Worm (Caenorhabditis elegans) whole organism, L4 larva: Measurements from ENCODE around the gene F32D8.13.

Experiments used
- F37D6.2 ChIP-seq: sonication (generic microtip); optimal IDR thresholded peaks from 2 replicates; lab custom pipeline; 2016; ENCODE audit warnings: mild to moderate bottlenecking, missing genetic modification characterization, missing compliant biosample characterization
- Y5F2A.4 ChIP-seq: fragments of 200-800 bp; sonication (Bioruptor generic); optimal IDR thresholded peaks from 2 replicates; lab custom pipeline; 2018; ENCODE audit warnings: mild to moderate bottlenecking, missing genetic modification characterization, missing compliant biosample characterization
- aha-1 ChIP-seq: fragments of 150-350 bp; peaks from one replicate; lab custom pipeline; 2014; ENCODE audit warnings: missing biosample characterization, missing genetic modification characterization
- ama-1 ChIP-seq: fragments of 150-350 bp; optimal IDR thresholded peaks from 2 replicates; lab custom pipeline; 2014; ENCODE audit warnings: inconsistent platforms, mixed read lengths
- arid-1 ChIP-seq: fragments of 200-800 bp; sonication (Bioruptor generic); conservative IDR thresholded peaks from 2 replicates; pipeline ENCODE4 v1.3.6; 2022; ENCODE audit warnings: missing genetic modification reagents, missing genetic modification characterization, missing compliant biosample characterization
- ceh-20 ChIP-seq: fragments of 200-800 bp; sonication (Bioruptor generic); IDR thresholded peaks from 2 replicates; pipeline ENCODE4 v1.3.6; 2022; ENCODE audit warnings: missing genetic modification reagents, missing genetic modification characterization, missing compliant biosample characterization
- ceh-28 ChIP-seq: fragments of 150-350 bp; optimal IDR thresholded peaks from 2 replicates; lab custom pipeline; 2014; ENCODE audit warnings: missing biosample characterization, missing genetic modification reagents, missing genetic modification characterization
- ces-1 ChIP-seq: fragments of 150-350 bp; sonication (generic microtip); optimal IDR thresholded peaks from 4 replicates; lab custom pipeline; 2014; ENCODE audit warnings: missing biosample characterization, missing genetic modification reagents, missing genetic modification characterization
- cey-2 ChIP-seq: sonication (generic microtip); optimal IDR thresholded peaks from 3 replicates; lab custom pipeline; 2017; ENCODE audit warnings: missing genetic modification characterization, mild to moderate bottlenecking, missing compliant biosample characterization, antibody characterized with exemption, borderline replicate concordance; ENCODE audit not compliant: insufficient read depth
- daf-16 ChIP-seq, 3 experiments: sonication (generic microtip); optimal IDR thresholded peaks; 2 replicates each; lab custom pipeline; 2016 to 2017; ENCODE audit warnings: missing genetic modification characterization in 3 of 3, missing genetic modification reagents in 3 of 3, mild to moderate bottlenecking in 2 of 3, missing compliant biosample characterization in 2 of 3, missing biosample characterization in 1 of 3, moderate library complexity in 1 of 3
- dmd-6 ChIP-seq: fragments of 200-800 bp; sonication (Bioruptor generic); IDR thresholded peaks from 2 replicates; pipeline ENCODE4 v1.3.6; 2022; ENCODE audit warnings: missing genetic modification reagents, missing genetic modification characterization, missing compliant biosample characterization
- dmd-8 ChIP-seq: fragments of 200-800 bp; sonication (Bioruptor generic); IDR thresholded peaks from 2 replicates; pipeline ENCODE4 v1.3.6; 2022; ENCODE audit warnings: missing genetic modification characterization, missing compliant biosample characterization
- duxl-1 ChIP-seq: sonication (generic microtip); optimal IDR thresholded peaks from 2 replicates; lab custom pipeline; 2016; ENCODE audit warnings: mild to moderate bottlenecking, missing genetic modification characterization, moderate library complexity, missing compliant biosample characterization; ENCODE audit not compliant: poor library complexity
- dve-1 ChIP-seq: sonication (generic microtip); optimal IDR thresholded peaks from 2 replicates; lab custom pipeline; 2017; ENCODE audit warnings: antibody characterized with exemption, mild to moderate bottlenecking, missing genetic modification characterization, missing compliant biosample characterization; ENCODE audit not compliant: insufficient read depth
- egl-43 ChIP-seq: fragments of 200-800 bp; sonication (Bioruptor generic); IDR thresholded peaks from 2 replicates; pipeline ENCODE4 v1.3.6; 2022; ENCODE audit warnings: missing genetic modification reagents, missing genetic modification characterization, missing compliant biosample characterization
- hif-1 ChIP-seq, 2 experiments: sonication (generic microtip); optimal IDR thresholded peaks; 2 replicates each; lab custom pipeline; 2016 to 2017; ENCODE audit warnings: missing compliant biosample characterization in 2 of 2, missing genetic modification characterization in 2 of 2, missing genetic modification reagents in 2 of 2, missing genotype in 2 of 2, mild to moderate bottlenecking in 1 of 2
- hlh-11 ChIP-seq: fragments of 200-800 bp; sonication (Bioruptor generic); optimal IDR thresholded peaks from 2 replicates; lab custom pipeline; 2018; ENCODE audit warnings: mild to moderate bottlenecking, missing genetic modification characterization, missing compliant biosample characterization
- hlh-30 ChIP-seq: sonication (generic microtip); optimal IDR thresholded peaks from 2 replicates; lab custom pipeline; 2017; ENCODE audit warnings: antibody characterized with exemption, mild to moderate bottlenecking, missing genetic modification characterization, missing compliant biosample characterization; ENCODE audit not compliant: insufficient read depth
- lin-13 ChIP-seq: fragments of 150-350 bp; optimal IDR thresholded peaks from 2 replicates; lab custom pipeline; 2014; ENCODE audit warnings: missing biosample characterization, missing genetic modification reagents, missing genetic modification characterization
- lin-29 ChIP-seq: fragments of 200-800 bp; sonication (Bioruptor generic); IDR thresholded peaks from 2 replicates; pipeline ENCODE4 v1.3.6; 2022; ENCODE audit warnings: missing genetic modification reagents, missing genetic modification characterization, missing compliant biosample characterization
- mdl-1 ChIP-seq, 2 experiments: fragments of 150-350 bp in 1 of 2; sonication (generic microtip) in 1 of 2; optimal IDR thresholded peaks; 2 replicates each; lab custom pipeline; 2014 to 2017; ENCODE audit warnings: missing biosample characterization in 2 of 2, missing genetic modification characterization in 2 of 2
- mxl-2 ChIP-seq: fragments of 200-800 bp; sonication (Bioruptor generic); conservative IDR thresholded peaks from 2 replicates; pipeline ENCODE4 v1.3.6; 2022; ENCODE audit warnings: missing genetic modification reagents, missing genetic modification characterization, missing compliant biosample characterization
- mxl-3 ChIP-seq: fragments of 200-800 bp; sonication (Bioruptor generic); optimal IDR thresholded peaks from 2 replicates; lab custom pipeline; 2018; ENCODE audit warnings: mild to moderate bottlenecking, missing genetic modification characterization, missing compliant biosample characterization
- nhr-102 ChIP-seq: sonication (generic microtip); optimal IDR thresholded peaks from 2 replicates; lab custom pipeline; 2016; ENCODE audit warnings: mild to moderate bottlenecking, missing genetic modification characterization, moderate library complexity, missing compliant biosample characterization
- nhr-25 ChIP-seq: sonication (generic microtip); optimal IDR thresholded peaks from 2 replicates; lab custom pipeline; 2017; ENCODE audit warnings: missing genetic modification characterization, mild to moderate bottlenecking, missing compliant biosample characterization, antibody characterized with exemption, moderate library complexity, borderline replicate concordance; ENCODE audit not compliant: insufficient read depth
- nhr-48 ChIP-seq: sonication (generic microtip); optimal IDR thresholded peaks from 2 replicates; lab custom pipeline; 2016; ENCODE audit warnings: mild to moderate bottlenecking, missing genetic modification characterization, missing compliant biosample characterization
- nhr-6 ChIP-seq: fragments of 150-350 bp; optimal IDR thresholded peaks from 2 replicates; lab custom pipeline; 2014; ENCODE audit warnings: missing biosample characterization, missing genetic modification characterization
- pha-4 ChIP-seq, 2 experiments: fragments of 150-350 bp in 1 of 2; fragments of 200-800 bp in 1 of 2; sonication (Bioruptor generic) in 1 of 2; IDR thresholded peaks in 1 of 2; optimal IDR thresholded peaks in 1 of 2; 2 replicates each; pipeline versions ENCODE4 v1.3.6 to Lab custom; 2014 to 2022; ENCODE audit warnings: missing genetic modification characterization in 2 of 2, missing genetic modification reagents in 2 of 2, missing biosample characterization in 1 of 2, missing compliant biosample characterization in 1 of 2
- php-3 ChIP-seq: fragments of 200-800 bp; sonication (Bioruptor generic); IDR thresholded peaks from 2 replicates; pipeline ENCODE4 v1.3.6; 2022; ENCODE audit warnings: missing genetic modification reagents, missing genetic modification characterization, missing compliant biosample characterization
- pqm-1 ChIP-seq: sonication (generic microtip); optimal IDR thresholded peaks from 2 replicates; lab custom pipeline; 2017; ENCODE audit warnings: missing biosample characterization, missing genetic modification characterization
- snpc-1.2 ChIP-seq: fragments of 200-800 bp; sonication (Bioruptor generic); IDR thresholded peaks from 2 replicates; pipeline ENCODE4 v1.3.6; 2022; ENCODE audit warnings: missing genetic modification reagents, missing genetic modification characterization, missing compliant biosample characterization
- tra-1 ChIP-seq: fragments of 200-800 bp; sonication (Bioruptor generic); IDR thresholded peaks from 2 replicates; pipeline ENCODE4 v1.3.6; 2022; ENCODE audit warnings: missing genetic modification reagents, missing genetic modification characterization, missing compliant biosample characterization
- unc-62 ChIP-seq, 3 experiments: fragments of 150-350 bp in 1 of 3; sonication (generic microtip); optimal IDR thresholded peaks in 2 of 3; peaks in 1 of 3; 1 replicate in 1 of 3; 2 replicates in 2 of 3; lab custom pipeline; 2014 to 2017; ENCODE audit warnings: missing biosample characterization in 3 of 3, missing genetic modification characterization in 3 of 3, missing genetic modification reagents in 3 of 3, missing genotype in 1 of 3
- zag-1 ChIP-seq: fragments of 150-350 bp; optimal IDR thresholded peaks from 2 replicates; lab custom pipeline; 2014; ENCODE audit warnings: missing biosample characterization, missing genetic modification characterization
- zip-2 ChIP-seq: fragments of 150-350 bp; optimal IDR thresholded peaks from 2 replicates; lab custom pipeline; 2014; ENCODE audit warnings: missing biosample characterization, missing genetic modification characterization
- ztf-7 ChIP-seq: fragments of 150-350 bp; optimal IDR thresholded peaks from 2 replicates; lab custom pipeline; 2014; ENCODE audit warnings: missing biosample characterization, missing genetic modification characterization

The F32D8.13 gene

ce11 chrV:10940571-10940991 lies 44.2 kb upstream of the F32D8.13 start (continued):
- TF ChIP-seq Y5F2A.4 (no peak), pqm-1 (tag; lab: Kevin White, UChicago) (peak; percentile 28), lin-29 (no peak)

- TF ChIP-seq aha-1 (tag; lab: Kevin White, UChicago) (peak; percentile 72), ces-1 (GFP tag; lab: Kevin White, UChicago) (no peak), nhr-102 (tag; lab: Kevin White, UChicago) (no peak), unc-62 (GFP tag; optimal IDR thresholded peaks at IDR 0.05 in 1 of 2; lab: Kevin White, UChicago) (peak in 1 of 2 experiments; percentile 44), unc-62 (tag; optimal IDR thresholded peaks at IDR 0.05; lab: Kevin White, UChicago) (no peak), pha-4 (GFP tag; IDR thresholded peaks at IDR 0.05; lab: Robert Waterston, UW) (no peak), pha-4 (tag; optimal IDR thresholded peaks at IDR 0.05; lab: Kevin White, UChicago) (no peak), hlh-30 (tag; lab: Kevin White, UChicago) (peak; percentile 80), snpc-1.2 (GFP tag; lab: Robert Waterston, UW) (no peak), mxl-3 (GFP tag; lab: Kevin White, UChicago) (no peak), F37D6.2 (tag; lab: Kevin White, UChicago) (no peak), php-3 (GFP tag; lab: Robert Waterston, UW) (peak; percentile 84), ceh-20 (peak; percentile 32; the same call in 1 of the 2 replicates), nhr-6 (tag; lab: Kevin White, UChicago) (no peak), arid-1 (GFP tag; lab: Robert Waterston, UW) (no peak), dve-1 (tag; lab: Kevin White, UChicago) (peak; percentile 46), dmd-8 (GFP tag; lab: Robert Waterston, UW) (no peak), mxl-2 (GFP tag; lab: Robert Waterston, UW) (peak; percentile 96), nhr-25 (tag; lab: Kevin White, UChicago) (no peak), ceh-28 (tag; lab: Kevin White, UChicago) (no peak)
- TF ChIP-seq, all 104 proteins: peak for 7
Measured at ce11 chrV:10939990-10940570, 43.7 kb upstream of the F32D8.13 start.

ce11 chrV:10938739-10939138 lies 42.4 kb upstream of the F32D8.13 start, which contains the start of gene F17C11.11:
F17C11.11 (minus strand) TSS chrV:10938817.
- TF ChIP-seq aha-1 (tag; lab: Kevin White, UChicago) (peak; percentile 83), tra-1 (GFP tag; lab: Robert Waterston, UW) (0 out of 2 replicates have a peak, but pooled peaks have one; percentile 9), nhr-6 (tag; lab: Kevin White, UChicago) (peak; percentile 36), dve-1 (tag; lab: Kevin White, UChicago) (peak; percentile 88), hif-1 (tag; optimal IDR thresholded peaks at IDR 0.05; lab: Kevin White, UChicago) (peak in 1 of 2 experiments; percentile 6), ama-1 (no peak), ztf-7 (tag; lab: Kevin White, UChicago) (peak; percentile 76), dmd-6 (GFP tag; lab: Robert Waterston, UW) (peak; percentile 77), pqm-1 (tag; lab: Kevin White, UChicago) (no peak), duxl-1 (tag; lab: Kevin White, UChicago) (no peak), hlh-30 (tag; lab: Kevin White, UChicago) (peak; percentile 75), lin-13 (no peak), zag-1 (no peak), mxl-3 (GFP tag; lab: Kevin White, UChicago) (peak; percentile 35), egl-43 (GFP tag; lab: Robert Waterston, UW) (no peak), mdl-1 (tag; optimal IDR thresholded peaks at IDR 0.05; lab: Kevin White, UChicago) (peak in 1 of 2 experiments; percentile 44), ces-1 (GFP tag; lab: Kevin White, UChicago) (no peak), nhr-48 (tag; lab: Kevin White, UChicago) (peak; percentile 24), zip-2 (tag; lab: Kevin White, UChicago) (peak; percentile 96), hlh-11 (peak; percentile 63), cey-2 (tag; lab: Kevin White, UChicago) (peak; percentile 43), daf-16 (GFP tag; optimal IDR thresholded peaks at IDR 0.05; lab: Kevin White, UChicago) (no peak), daf-16 (tag; optimal IDR thresholded peaks at IDR 0.05; lab: Kevin White, UChicago) (peak; percentile 77)
